Worm (Caenorhabditis elegans) whole organism, midembryonic: ENCODE results near the gene msrp-5.
"Not testable (repeated sequence)": the region's sequence is repeated elsewhere in the genome, so short reads cannot be mapped to it uniquely, and the experiment has no call there.

Source experiments
- flt-1 ChIP-seq: fragments of 200-800 bp; sonication (Bioruptor generic); IDR thresholded peaks from 2 replicates; pipeline ENCODE4 v1.3.6; 2022; ENCODE audit warnings: missing genetic modification characterization, missing compliant biosample characterization
- tab-1 ChIP-seq: fragments of 200-800 bp; sonication (Bioruptor generic); IDR thresholded peaks from 2 replicates; pipeline ENCODE4 v1.3.6; 2022; ENCODE audit warnings: missing genetic modification characterization, missing compliant biosample characterization
- ztf-23 ChIP-seq: fragments of 200-800 bp; sonication (Bioruptor generic); IDR thresholded peaks from 2 replicates; pipeline ENCODE4 v1.3.6; 2022; ENCODE audit warnings: missing genetic modification reagents, missing genetic modification characterization, missing compliant biosample characterization

DNA sequence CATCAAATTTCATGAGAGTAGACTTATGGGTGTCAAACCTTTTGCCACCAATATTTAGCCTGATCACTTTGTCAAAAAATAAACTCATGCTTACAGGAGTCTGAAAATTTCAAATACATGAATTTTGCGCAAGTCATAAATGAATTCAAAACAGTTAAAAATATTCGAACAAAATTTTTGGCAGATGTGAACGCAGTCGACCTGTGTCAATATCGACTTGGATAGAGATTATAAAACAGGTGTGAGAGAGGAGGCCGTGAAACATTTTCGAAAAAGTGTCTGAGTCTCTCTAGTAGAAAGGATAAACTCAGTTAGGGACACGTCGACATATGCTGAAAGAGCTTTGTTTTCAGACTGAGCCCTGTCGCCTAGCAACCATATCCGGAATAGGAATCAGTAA lies 30.0 kb downstream of the msrp-5 start, which contains the start of gene F22E5.12:
- TF ChIP-seq flt-1; ztf-23 (GFP tag; lab: Robert Waterston, UW); tab-1: not testable (repeated sequence)
